Fruit fly (Drosophila melanogaster) whole organism, wandering third instar larva: Measurements from ENCODE around the gene CG14410.

Experiments used
- br ChIP-seq: fragments of 200-800 bp; sonication (Bioruptor generic); optimal IDR thresholded peaks from 2 replicates; lab custom pipeline; 2016; ENCODE audit warnings: missing biosample characterization, missing genetic modification characterization
- ey ChIP-seq: fragments of 200-800 bp; sonication (Bioruptor generic); optimal IDR thresholded peaks from 2 replicates; lab custom pipeline; 2016; ENCODE audit warnings: missing biosample characterization, missing genetic modification characterization
- foxo ChIP-seq, 2 experiments: fragments of 200-800 bp; sonication (Bioruptor generic); optimal IDR thresholded peaks; 2 replicates in 1 of 2; 3 replicates in 1 of 2; lab custom pipeline; 2016 to 2017; ENCODE audit warnings: missing biosample characterization in 2 of 2, missing genetic modification characterization in 2 of 2
- h ChIP-seq: fragments of 200-800 bp; sonication (Bioruptor generic); optimal IDR thresholded peaks from 3 replicates; lab custom pipeline; 2016; ENCODE audit warnings: missing biosample characterization, mild to moderate bottlenecking, missing genetic modification characterization
- pan ChIP-seq: fragments of >200 bp; optimal IDR thresholded peaks from 2 replicates; lab custom pipeline; 2017
- psq ChIP-seq: fragments of 200-800 bp; sonication (Bioruptor generic); optimal IDR thresholded peaks from 3 replicates; lab custom pipeline; 2017; ENCODE audit warnings: missing biosample characterization, mild to moderate bottlenecking, missing genetic modification characterization, moderate library complexity
- rgr ChIP-seq: fragments of 200-800 bp; sonication (Bioruptor generic); optimal IDR thresholded peaks from 3 replicates; lab custom pipeline; 2016; ENCODE audit warnings: missing biosample characterization, mild to moderate bottlenecking, missing genetic modification characterization
- tai ChIP-seq: sonication (Bioruptor generic); optimal IDR thresholded peaks from 2 replicates; lab custom pipeline; 2016; ENCODE audit warnings: missing biosample characterization, missing genetic modification characterization

dm6 chrX:14858951-14859350 is 22.4 kb downstream of the CG14410 start, which contains the start of gene CG46399:
- no peak for TF ChIP-seq ey
- no peak for TF ChIP-seq tai (GFP tag; lab: Kevin White, UChicago)
- no peak for TF ChIP-seq foxo (GFP tag; optimal IDR thresholded peaks at IDR 0.05; lab: Kevin White, UChicago)
- TF ChIP-seq h (GFP tag; lab: Kevin White, UChicago), result no peak
- TF ChIP-seq pan, result no peak
- no peak for TF ChIP-seq psq (GFP tag; lab: Kevin White, UChicago)
- TF ChIP-seq br (GFP tag; lab: Kevin White, UChicago), result no peak
- TF ChIP-seq rgr (GFP tag; lab: Kevin White, UChicago), result no peak
